Fruit fly (Drosophila melanogaster): Measurements from ENCODE around the gene Gtpx.

DNA sequence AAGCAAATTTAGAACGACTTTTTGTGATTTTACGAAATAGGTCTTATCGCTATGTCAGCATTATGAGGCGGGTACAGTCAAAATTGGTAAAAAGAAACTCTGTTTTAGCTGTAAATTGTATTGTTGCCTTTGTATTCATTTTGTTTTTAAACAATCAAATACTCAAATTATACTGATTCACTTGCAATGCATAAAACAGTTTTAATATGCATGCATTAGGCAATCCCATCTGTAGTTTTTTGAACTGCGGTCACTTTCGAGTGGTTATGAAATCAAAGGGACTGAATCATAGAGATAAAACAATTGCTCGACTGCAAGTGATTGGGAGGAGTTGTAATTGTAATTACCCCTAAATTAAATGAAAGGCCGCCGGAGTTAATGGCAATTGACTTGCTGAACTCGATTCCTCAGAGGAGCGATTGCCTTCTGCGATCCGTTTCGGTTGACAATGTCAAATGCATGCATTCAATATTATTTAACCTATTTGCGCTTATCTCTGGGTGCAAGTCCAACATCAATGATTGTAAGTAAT, 13.7 kb downstream of the Gtpx start:
- TF ChIP-seq CG15710 (tag; optimal IDR thresholded peaks at IDR 0.05) (no peak), fd96Ca (GFP tag; IDR thresholded peaks at IDR 0.05) (no peak), Pif1B (GFP tag; optimal IDR thresholded peaks at IDR 0.05) (no peak), rn (GFP tag; IDR thresholded peaks at IDR 0.05) (no peak), Snoo (tag; optimal IDR thresholded peaks at IDR 0.05) (no peak), CG34367 (tag; optimal IDR thresholded peaks at IDR 0.05) (no peak), CG13204 (GFP tag; optimal IDR thresholded peaks at IDR 0.05) (no peak)
